Worm (Caenorhabditis elegans) whole organism, L3 larva: ENCODE data around the gene B0546.3.
"Not testable (repeated sequence)": the region's sequence is repeated elsewhere in the genome, so short reads cannot be mapped to it uniquely, and the experiment has no call there.

Experiments used
- R02D3.7 ChIP-seq: fragments of 150-350 bp; optimal IDR thresholded peaks from 2 replicates; lab custom pipeline; 2014; ENCODE audit warnings: missing biosample characterization, missing genetic modification characterization
- aly-2 ChIP-seq: fragments of 150-350 bp; optimal IDR thresholded peaks from 2 replicates; lab custom pipeline; 2014; ENCODE audit warnings: missing biosample characterization, missing genetic modification characterization
- ama-1 ChIP-seq: fragments of 150-350 bp; optimal IDR thresholded peaks from 2 replicates; lab custom pipeline; 2018
- ceh-28 ChIP-seq: fragments of 150-350 bp; optimal IDR thresholded peaks from 2 replicates; lab custom pipeline; 2014; ENCODE audit warnings: missing biosample characterization, missing genetic modification reagents, missing genetic modification characterization
- ceh-82 ChIP-seq: fragments of 150-350 bp; optimal IDR thresholded peaks from 2 replicates; lab custom pipeline; 2014; ENCODE audit warnings: missing biosample characterization, missing genetic modification characterization
- ceh-9 ChIP-seq: sonication (generic microtip); optimal IDR thresholded peaks from 2 replicates; lab custom pipeline; 2018; ENCODE audit warnings: missing biosample characterization, missing genetic modification characterization
- daf-12 ChIP-seq: fragments of 150-350 bp; optimal IDR thresholded peaks from 2 replicates; lab custom pipeline; 2014; ENCODE audit warnings: missing biosample characterization, missing genetic modification reagents, missing genetic modification characterization
- egl-27 ChIP-seq: sonication (generic microtip); optimal IDR thresholded peaks from 4 replicates; lab custom pipeline; 2017; ENCODE audit warnings: missing biosample characterization, missing genetic modification reagents, missing genetic modification characterization
- elt-1 ChIP-seq: fragments of 150-350 bp; optimal IDR thresholded peaks from 2 replicates; lab custom pipeline; 2014; ENCODE audit warnings: missing biosample characterization, missing genetic modification characterization
- elt-2 ChIP-seq: sonication (generic microtip); optimal IDR thresholded peaks from 2 replicates; lab custom pipeline; 2016; ENCODE audit warnings: missing genetic modification reagents, mild to moderate bottlenecking, missing genetic modification characterization, missing compliant biosample characterization
- fkh-2 ChIP-seq: fragments of 150-350 bp; optimal IDR thresholded peaks from 2 replicates; lab custom pipeline; 2014; ENCODE audit warnings: missing biosample characterization, missing genetic modification reagents, missing genetic modification characterization
- fos-1 ChIP-seq: fragments of 150-350 bp; optimal IDR thresholded peaks from 2 replicates; lab custom pipeline; 2014; ENCODE audit warnings: missing biosample characterization, missing genetic modification characterization
- hmg-11 ChIP-seq: sonication (generic microtip); optimal IDR thresholded peaks from 2 replicates; lab custom pipeline; 2016; ENCODE audit warnings: missing genetic modification characterization, missing compliant biosample characterization
- lin-15B ChIP-seq: fragments of 150-350 bp; optimal IDR thresholded peaks from 2 replicates; lab custom pipeline; 2014; ENCODE audit warnings: missing biosample characterization, missing genetic modification characterization
- lin-39 ChIP-seq: fragments of 150-350 bp; optimal IDR thresholded peaks from 2 replicates; lab custom pipeline; 2018; ENCODE audit warnings: missing biosample characterization, missing genetic modification reagents, missing genetic modification characterization
- lsy-12 ChIP-seq: sonication (generic microtip); optimal IDR thresholded peaks from 2 replicates; lab custom pipeline; 2016; ENCODE audit warnings: mild to moderate bottlenecking, missing genetic modification characterization, missing compliant biosample characterization
- mdl-1 ChIP-seq: fragments of 150-350 bp; optimal IDR thresholded peaks from 2 replicates; lab custom pipeline; 2014; ENCODE audit warnings: missing biosample characterization, missing genetic modification characterization
- mml-1 ChIP-seq: fragments of 150-350 bp; sonication (generic microtip); optimal IDR thresholded peaks from 3 replicates; lab custom pipeline; 2014; ENCODE audit warnings: missing biosample characterization, missing genetic modification characterization
- nfya-1 ChIP-seq: sonication (generic microtip); optimal IDR thresholded peaks from 2 replicates; lab custom pipeline; 2017; ENCODE audit warnings: missing genetic modification characterization, mild to moderate bottlenecking, missing compliant biosample characterization, antibody characterized with exemption, moderate library complexity; ENCODE audit not compliant: insufficient read depth
- nhr-11 ChIP-seq: fragments of 150-350 bp; optimal IDR thresholded peaks from 2 replicates; lab custom pipeline; 2014; ENCODE audit warnings: missing biosample characterization, missing genetic modification characterization
- nhr-23 ChIP-seq: fragments of 150-350 bp; optimal IDR thresholded peaks from 2 replicates; lab custom pipeline; 2014; ENCODE audit warnings: missing biosample characterization, missing genetic modification reagents, missing genetic modification characterization
- nhr-25 ChIP-seq: sonication (generic microtip); optimal IDR thresholded peaks from 2 replicates; lab custom pipeline; 2017; ENCODE audit warnings: missing biosample characterization, missing genetic modification characterization
- nhr-43 ChIP-seq: sonication (generic microtip); optimal IDR thresholded peaks from 2 replicates; lab custom pipeline; 2016; ENCODE audit warnings: mild to moderate bottlenecking, missing genetic modification characterization, missing compliant biosample characterization; ENCODE audit not compliant: poor library complexity, severe bottlenecking
- nhr-67 ChIP-seq: fragments of 150-350 bp; optimal IDR thresholded peaks from 2 replicates; lab custom pipeline; 2014; ENCODE audit warnings: missing biosample characterization, missing genetic modification characterization
- nhr-76 ChIP-seq: fragments of 150-350 bp; sonication (generic microtip); optimal IDR thresholded peaks from 5 replicates; lab custom pipeline; 2014; ENCODE audit warnings: missing biosample characterization, missing genetic modification characterization
- pqm-1 ChIP-seq: fragments of 150-350 bp; optimal IDR thresholded peaks from 2 replicates; lab custom pipeline; 2017; ENCODE audit warnings: missing biosample characterization, missing genetic modification characterization, inconsistent platforms
- sea-2 ChIP-seq: fragments of 150-350 bp; sonication (generic microtip); optimal IDR thresholded peaks from 4 replicates; lab custom pipeline; 2014; ENCODE audit warnings: missing biosample characterization, missing genetic modification reagents, missing genetic modification characterization
- tbx-2 ChIP-seq: sonication (generic microtip); optimal IDR thresholded peaks from 2 replicates; lab custom pipeline; 2016; ENCODE audit warnings: mild to moderate bottlenecking, missing genetic modification characterization, missing compliant biosample characterization
- unc-39 ChIP-seq: sonication (generic microtip); optimal IDR thresholded peaks from 4 replicates; lab custom pipeline; 2017; ENCODE audit warnings: missing biosample characterization, missing genetic modification characterization
- unc-62 ChIP-seq: fragments of 150-350 bp; sonication (generic microtip); optimal IDR thresholded peaks from 4 replicates; lab custom pipeline; 2014; ENCODE audit warnings: missing biosample characterization, missing genetic modification reagents, missing genetic modification characterization
- ztf-4 ChIP-seq: fragments of 150-350 bp; optimal IDR thresholded peaks from 2 replicates; lab custom pipeline; 2014; ENCODE audit warnings: missing biosample characterization, missing genetic modification characterization

Gene B0546.3

ce11 chrIV:3338176-3338575 is 44.5 kb downstream of the B0546.3 start:
- TF ChIP-seq aly-2 (tag; lab: Kevin White, UChicago) (no peak), nhr-25 (tag; lab: Kevin White, UChicago) (no peak), nhr-43 (tag; lab: Kevin White, UChicago) (no peak), tbx-2 (tag; lab: Kevin White, UChicago) (no peak), unc-39 (no peak), mml-1 (tag; lab: Kevin White, UChicago) (no peak), sea-2 (GFP tag; lab: Kevin White, UChicago) (no peak), ama-1 (lab: Kevin White, UChicago) (no peak), lin-15B (tag; lab: Kevin White, UChicago) (no peak), egl-27 (tag; lab: Kevin White, UChicago) (no peak), ceh-82 (tag; lab: Kevin White, UChicago) (no peak), fos-1 (tag; lab: Kevin White, UChicago) (no peak), ceh-9 (tag; lab: Kevin White, UChicago) (no peak), unc-62 (GFP tag; lab: Kevin White, UChicago) (no peak), mdl-1 (tag; lab: Kevin White, UChicago) (no peak), fkh-2 (tag; lab: Kevin White, UChicago) (no peak), R02D3.7 (tag; lab: Kevin White, UChicago) (no peak), lin-39 (no peak), daf-12 (no peak)

- TF ChIP-seq ama-1 (lab: Kevin White, UChicago) (no peak), tbx-2 (tag; lab: Kevin White, UChicago) (no peak), pqm-1 (tag; lab: Kevin White, UChicago) (no peak), hmg-11 (no peak)
- TF ChIP-seq, all 47 proteins: peak for 0
Observed at ce11 chrIV:3337275-3337674, 45.4 kb downstream of the B0546.3 start.

ce11 chrIV:3336585-3336984 is 46.1 kb downstream of the B0546.3 start, which contains the start of gene F42A6.6:
Gene F42A6.6, minus strand, starts transcription at chrIV:3336873.
- peak; percentile 30 for TF ChIP-seq elt-2
- TF ChIP-seq elt-1 (tag; lab: Kevin White, UChicago) = no peak
- TF ChIP-seq nhr-25 (tag; lab: Kevin White, UChicago) = peak; percentile 31
- no peak for TF ChIP-seq ceh-82 (tag; lab: Kevin White, UChicago)
- no peak for TF ChIP-seq unc-39
- TF ChIP-seq R02D3.7 (tag; lab: Kevin White, UChicago) = no peak
- peak; percentile 10 for TF ChIP-seq lsy-12 (tag; lab: Kevin White, UChicago)
- TF ChIP-seq nhr-23 = peak; percentile 26
- TF ChIP-seq nhr-11 (tag; lab: Kevin White, UChicago) = no peak
- TF ChIP-seq ztf-4 = no peak
- peak; percentile 13 for TF ChIP-seq aly-2 (tag; lab: Kevin White, UChicago)
- TF ChIP-seq ceh-28 (tag; lab: Kevin White, UChicago) = peak; percentile 10
- TF ChIP-seq ama-1 (lab: Kevin White, UChicago) = peak; percentile 93
- TF ChIP-seq lin-15B (tag; lab: Kevin White, UChicago) = no peak
- no peak for TF ChIP-seq nfya-1 (tag; lab: Kevin White, UChicago)
- TF ChIP-seq pqm-1 (tag; lab: Kevin White, UChicago) = no peak

ce11 chrIV:3331758-3332157 is 50.9 kb downstream of the B0546.3 start, which contains the start of gene F42A6.5:
Gene F42A6.5, minus strand, starts transcription at chrIV:3331858.
- TF ChIP-seq nhr-43 (tag; lab: Kevin White, UChicago); nhr-76 (tag; lab: Kevin White, UChicago); nhr-67: not testable (repeated sequence)
